Fruit fly (Drosophila melanogaster) whole organism, embryonic: ENCODE measurements around the gene nmdyn-D7.

Experiments used
- CG10267 ChIP-seq: fragments of 200-800 bp; sonication (Bioruptor generic); optimal IDR thresholded peaks from 2 replicates; lab custom pipeline; 2018; ENCODE audit warnings: missing biosample characterization, mild to moderate bottlenecking, missing genetic modification characterization, moderate library complexity
- CG11093 ChIP-seq: fragments of 200-800 bp; sonication (Bioruptor generic); IDR thresholded peaks from 3 replicates; pipeline ENCODE4 v1.3.6; 2022; ENCODE audit warnings: missing biosample characterization, missing genetic modification characterization
- CG11398 ChIP-seq: fragments of 200-800 bp; sonication (Bioruptor generic); optimal IDR thresholded peaks from 2 replicates; lab custom pipeline; 2016; ENCODE audit warnings: missing biosample characterization, missing genetic modification characterization
- CG11504 ChIP-seq: fragments of 200-800 bp; sonication (Bioruptor generic); optimal IDR thresholded peaks from 3 replicates; lab custom pipeline; 2019; ENCODE audit warnings: missing biosample characterization, mild to moderate bottlenecking, missing genetic modification characterization, moderate library complexity
- CG15073 ChIP-seq: fragments of 200-800 bp; sonication (Bioruptor generic); optimal IDR thresholded peaks from 2 replicates; lab custom pipeline; 2016; ENCODE audit warnings: missing biosample characterization, missing genetic modification characterization
- CG15479 ChIP-seq: fragments of 200-800 bp; sonication (Bioruptor generic); optimal IDR thresholded peaks from 3 replicates; lab custom pipeline; 2019; ENCODE audit warnings: missing biosample characterization, mild to moderate bottlenecking, missing genetic modification characterization, moderate library complexity
- CG2678 ChIP-seq: fragments of 200-800 bp; sonication (Bioruptor generic); optimal IDR thresholded peaks from 3 replicates; lab custom pipeline; 2019; ENCODE audit warnings: missing biosample characterization, mild to moderate bottlenecking, missing genetic modification characterization, moderate library complexity
- CG2712 ChIP-seq: fragments of 200-800 bp; optimal IDR thresholded peaks from 3 replicates; lab custom pipeline; 2019; ENCODE audit warnings: missing biosample characterization, mild to moderate bottlenecking, missing genetic modification characterization, moderate library complexity
- CG33213 ChIP-seq: fragments of 200-800 bp; sonication (Bioruptor generic); optimal IDR thresholded peaks from 3 replicates; lab custom pipeline; 2016; ENCODE audit warnings: missing biosample characterization, missing genetic modification characterization
- CG33557 ChIP-seq: fragments of 200-800 bp; sonication (Bioruptor generic); optimal IDR thresholded peaks from 2 replicates; lab custom pipeline; 2019; ENCODE audit warnings: missing biosample characterization, mild to moderate bottlenecking, missing genetic modification characterization, moderate library complexity
- CG4328 ChIP-seq: fragments of 200-800 bp; sonication (Bioruptor generic); optimal IDR thresholded peaks from 3 replicates; lab custom pipeline; 2017; ENCODE audit warnings: missing biosample characterization, missing genetic modification reagents, missing genetic modification characterization
- CG4360 ChIP-seq: fragments of 200-800 bp; sonication (Bioruptor generic); IDR thresholded peaks from 2 replicates; pipeline ENCODE4 v1.3.6; 2022; ENCODE audit warnings: missing biosample characterization, missing genetic modification characterization
- CG4424 ChIP-seq: fragments of 200-800 bp; sonication (Bioruptor generic); optimal IDR thresholded peaks from 3 replicates; lab custom pipeline; 2016; ENCODE audit warnings: missing biosample characterization, missing genetic modification characterization
- CG6813 ChIP-seq: fragments of 200-800 bp; sonication (Bioruptor generic); optimal IDR thresholded peaks from 2 replicates; lab custom pipeline; 2017; ENCODE audit warnings: missing biosample characterization, missing genetic modification characterization, mild to moderate bottlenecking, moderate library complexity, missing genetic modification reagents
- CG7839 ChIP-seq: fragments of 200-800 bp; sonication (Bioruptor generic); optimal IDR thresholded peaks from 3 replicates; lab custom pipeline; 2018; ENCODE audit warnings: missing biosample characterization, mild to moderate bottlenecking, missing genetic modification characterization, moderate library complexity
- CG8359 ChIP-seq: fragments of 200-800 bp; sonication (Bioruptor generic); optimal IDR thresholded peaks from 2 replicates; lab custom pipeline; 2017; ENCODE audit warnings: missing biosample characterization, mild to moderate bottlenecking, missing genetic modification characterization, borderline replicate concordance
- Dek ChIP-seq: fragments of 200-800 bp; sonication (Bioruptor generic); optimal IDR thresholded peaks from 3 replicates; lab custom pipeline; 2019; ENCODE audit warnings: missing biosample characterization, mild to moderate bottlenecking, missing genetic modification characterization, moderate library complexity
- Doc2 ChIP-seq: fragments of 200-800 bp; sonication (Bioruptor generic); IDR thresholded peaks from 2 replicates; pipeline ENCODE4 v1.3.6; 2022; ENCODE audit warnings: missing biosample characterization, missing genetic modification characterization
- E2f1 ChIP-seq: fragments of 200-800 bp; sonication (Bioruptor generic); IDR thresholded peaks from 2 replicates; pipeline ENCODE4 v1.3.6; 2022; ENCODE audit warnings: missing biosample characterization, missing genetic modification characterization
- Hey ChIP-seq: fragments of 200-800 bp; sonication (Bioruptor generic); optimal IDR thresholded peaks from 3 replicates; lab custom pipeline; 2018; ENCODE audit warnings: missing biosample characterization, mild to moderate bottlenecking, missing genetic modification characterization
- HmgD ChIP-seq: fragments of 200-800 bp; sonication (Bioruptor generic); optimal IDR thresholded peaks from 3 replicates; lab custom pipeline; 2016; ENCODE audit warnings: missing biosample characterization, missing genetic modification characterization
- MBD-R2 ChIP-seq: fragments of 200-800 bp; sonication (Bioruptor generic); IDR thresholded peaks from 2 replicates; pipeline ENCODE4 v1.3.6; 2022; ENCODE audit warnings: missing biosample characterization, missing genetic modification characterization
- MESR4 ChIP-seq: fragments of 200-800 bp; sonication (Bioruptor generic); optimal IDR thresholded peaks from 2 replicates; lab custom pipeline; 2018; ENCODE audit warnings: missing biosample characterization, mild to moderate bottlenecking, missing genetic modification characterization, moderate library complexity
- Rx ChIP-seq: fragments of 200-800 bp; sonication (Bioruptor generic); IDR thresholded peaks from 2 replicates; pipeline ENCODE4 v1.3.6; 2022; ENCODE audit warnings: missing biosample characterization, missing genetic modification characterization
- Sox102F ChIP-seq: fragments of 200-800 bp; sonication (Bioruptor generic); optimal IDR thresholded peaks from 2 replicates; lab custom pipeline; 2018; ENCODE audit warnings: missing biosample characterization, mild to moderate bottlenecking, missing genetic modification characterization, moderate library complexity
- ash1 ChIP-seq: fragments of 200-800 bp; sonication (Bioruptor generic); optimal IDR thresholded peaks from 2 replicates; lab custom pipeline; 2018; ENCODE audit warnings: missing biosample characterization, mild to moderate bottlenecking, missing genetic modification characterization
- ato ChIP-seq: fragments of 200-800 bp; sonication (Bioruptor generic); IDR thresholded peaks from 2 replicates; pipeline ENCODE4 v1.3.6; 2022; ENCODE audit warnings: missing biosample characterization, missing genetic modification characterization; ENCODE audit not compliant: partially characterized antibody
- btn ChIP-seq: fragments of 200-800 bp; sonication (Bioruptor generic); optimal IDR thresholded peaks from 2 replicates; lab custom pipeline; 2016; ENCODE audit warnings: missing biosample characterization, missing genetic modification characterization
- croc ChIP-seq: fragments of 200-800 bp; sonication (Bioruptor generic); conservative IDR thresholded peaks from 3 replicates; pipeline ENCODE4 v1.3.6; 2022; ENCODE audit warnings: missing biosample characterization, missing genetic modification characterization
- crp ChIP-seq, 2 experiments: fragments of 200-800 bp; sonication (Bioruptor generic); optimal IDR thresholded peaks; 2 replicates in 1 of 2; 3 replicates in 1 of 2; lab custom pipeline; 2017; ENCODE audit warnings: missing biosample characterization in 2 of 2, missing genetic modification characterization in 2 of 2, mild to moderate bottlenecking in 1 of 2, moderate library complexity in 1 of 2
- dimm ChIP-seq: fragments of 200-800 bp; sonication (Bioruptor generic); IDR thresholded peaks from 2 replicates; pipeline ENCODE4 v1.3.6; 2022; ENCODE audit warnings: missing biosample characterization, missing genetic modification characterization
- ewg ChIP-seq: fragments of 200-800 bp; sonication (Bioruptor generic); optimal IDR thresholded peaks from 3 replicates; lab custom pipeline; 2017; ENCODE audit warnings: mild to moderate bottlenecking, missing biosample characterization, missing genetic modification reagents, missing genetic modification characterization
- fd102C ChIP-seq: fragments of 200-800 bp; sonication (Bioruptor generic); optimal IDR thresholded peaks from 2 replicates; lab custom pipeline; 2018; ENCODE audit warnings: missing biosample characterization, mild to moderate bottlenecking, missing genetic modification characterization, moderate library complexity
- gem ChIP-seq: fragments of 200-800 bp; sonication (Bioruptor generic); optimal IDR thresholded peaks from 2 replicates; lab custom pipeline; 2019; ENCODE audit warnings: missing biosample characterization, mild to moderate bottlenecking, missing genetic modification characterization, moderate library complexity
- gsb ChIP-seq: fragments of 200-800 bp; sonication (Bioruptor generic); IDR thresholded peaks from 2 replicates; pipeline ENCODE4 v1.3.6; 2022; ENCODE audit warnings: missing biosample characterization, missing genetic modification characterization
- hth ChIP-seq: fragments of >200 bp; optimal IDR thresholded peaks from 2 replicates; lab custom pipeline; 2017; ENCODE audit warnings: inconsistent platforms
- jumu ChIP-seq: fragments of 200-800 bp; sonication (Bioruptor generic); optimal IDR thresholded peaks from 3 replicates; lab custom pipeline; 2016; ENCODE audit warnings: missing biosample characterization, missing genetic modification characterization
- klu ChIP-seq: fragments of 200-800 bp; sonication (Bioruptor generic); IDR thresholded peaks from 2 replicates; pipeline ENCODE4 v1.3.6; 2022; ENCODE audit warnings: missing biosample characterization, missing genetic modification characterization
- lbe ChIP-seq: fragments of 200-800 bp; sonication (Bioruptor generic); optimal IDR thresholded peaks from 2 replicates; lab custom pipeline; 2016; ENCODE audit warnings: missing biosample characterization, mild to moderate bottlenecking, missing genetic modification characterization
- lola ChIP-seq, 3 experiments: fragments of >200 bp in 2 of 3; fragments of 200-800 bp in 1 of 3; sonication (Bioruptor generic) in 1 of 3; optimal IDR thresholded peaks; 2 replicates each; lab custom pipeline; 2017 to 2019; ENCODE audit warnings: missing biosample characterization in 3 of 3, missing genetic modification characterization in 3 of 3, mild to moderate bottlenecking in 1 of 3, moderate library complexity in 1 of 3
- pros ChIP-seq: fragments of 200-800 bp; sonication (Bioruptor generic); optimal IDR thresholded peaks from 3 replicates; lab custom pipeline; 2019; ENCODE audit warnings: missing biosample characterization, mild to moderate bottlenecking, missing genetic modification characterization, moderate library complexity
- rib ChIP-seq: fragments of 200-800 bp; sonication (Bioruptor generic); IDR thresholded peaks from 2 replicates; pipeline ENCODE4 v1.3.6; 2022; ENCODE audit warnings: missing biosample characterization, missing genetic modification characterization
- row ChIP-seq: fragments of 200-800 bp; sonication (Bioruptor generic); IDR thresholded peaks from 3 replicates; pipeline ENCODE4 v1.3.6; 2022; ENCODE audit warnings: missing biosample characterization, missing genetic modification characterization
- sc ChIP-seq, 3 experiments: fragments of >200 bp in 2 of 3; fragments of 200-800 bp in 1 of 3; sonication (Bioruptor generic) in 1 of 3; optimal IDR thresholded peaks; 2 replicates in 2 of 3; 3 replicates in 1 of 3; lab custom pipeline; 2017; ENCODE audit warnings: mild to moderate bottlenecking in 1 of 3, missing biosample characterization in 1 of 3, missing genetic modification characterization in 1 of 3, missing genetic modification reagents in 1 of 3
- sisA ChIP-seq: fragments of 200-800 bp; sonication (Bioruptor generic); IDR thresholded peaks from 2 replicates; pipeline ENCODE4 v1.3.6; 2022; ENCODE audit warnings: missing biosample characterization, missing genetic modification characterization
- stwl ChIP-seq: fragments of 200-800 bp; sonication (Bioruptor generic); optimal IDR thresholded peaks from 3 replicates; lab custom pipeline; 2018; ENCODE audit warnings: missing biosample characterization, mild to moderate bottlenecking, missing genetic modification characterization, moderate library complexity
- tna ChIP-seq: fragments of 200-800 bp; sonication (Bioruptor generic); IDR thresholded peaks from 2 replicates; pipeline ENCODE4 v1.3.6; 2022; ENCODE audit warnings: missing biosample characterization, missing genetic modification characterization; ENCODE audit not compliant: partially characterized antibody
- vnd ChIP-seq: fragments of 200-800 bp; sonication (Bioruptor generic); IDR thresholded peaks from 3 replicates; pipeline ENCODE4 v1.3.6; 2022; ENCODE audit warnings: missing biosample characterization, missing genetic modification characterization; ENCODE audit not compliant: partially characterized antibody

Gene nmdyn-D7

dm6 chr3R:9704183-9705007 lies 24.7 kb downstream of the nmdyn-D7 start (continued):
- no peak for TF ChIP-seq Rx
- TF ChIP-seq rib (GFP tag; lab: Robert Waterston, UW) = no peak
- TF ChIP-seq vnd (GFP tag; lab: Robert Waterston, UW) = no peak
- TF ChIP-seq CG33557 (GFP tag; lab: Kevin White, UChicago) = no peak
- no peak for TF ChIP-seq CG11504 (tag; lab: Kevin White, UChicago)
- no peak for TF ChIP-seq fd102C (GFP tag; lab: Kevin White, UChicago)
- no peak for TF ChIP-seq sisA (GFP tag; lab: Robert Waterston, UW)
- TF ChIP-seq CG11093 = no peak
- TF ChIP-seq row = no peak
- TF ChIP-seq klu = no peak
- no peak for TF ChIP-seq lola (GFP tag; optimal IDR thresholded peaks at IDR 0.05; lab: Kevin White, UChicago)
- TF ChIP-seq lbe (GFP tag; lab: Kevin White, UChicago) = no peak
- TF ChIP-seq ash1 (GFP tag; lab: Kevin White, UChicago) = peak; percentile 35
- TF ChIP-seq ato (GFP tag; lab: Robert Waterston, UW) = no peak
- TF ChIP-seq CG2712 (tag; lab: Kevin White, UChicago) = no peak
- no peak for TF ChIP-seq MESR4 (GFP tag; lab: Kevin White, UChicago)
- no peak for TF ChIP-seq Doc2 (GFP tag; lab: Robert Waterston, UW)
- no peak for TF ChIP-seq CG4360 (GFP tag; lab: Robert Waterston, UW)
- TF ChIP-seq croc (GFP tag; lab: Robert Waterston, UW) = no peak
- no peak for TF ChIP-seq CG11398 (GFP tag; lab: Kevin White, UChicago)
- no peak for TF ChIP-seq CG6813 (GFP tag; lab: Kevin White, UChicago)
- TF ChIP-seq jumu (GFP tag; lab: Kevin White, UChicago) = no peak
- no peak for TF ChIP-seq hth (lab: Kevin White, UChicago)
- TF ChIP-seq sc (optimal IDR thresholded peaks at IDR 0.05; lab: Kevin White, UChicago) = no peak
- no peak for TF ChIP-seq sc (GFP tag; optimal IDR thresholded peaks at IDR 0.05; lab: Kevin White, UChicago)
- no peak for TF ChIP-seq HmgD (GFP tag; lab: Kevin White, UChicago)
- TF ChIP-seq MBD-R2 (GFP tag; lab: Robert Waterston, UW) = no peak
- no peak for TF ChIP-seq Sox102F (GFP tag; lab: Kevin White, UChicago)
- TF ChIP-seq Dek (tag; lab: Kevin White, UChicago) = no peak
- no peak for TF ChIP-seq CG2678
- no peak for TF ChIP-seq CG10267 (tag; lab: Kevin White, UChicago)
- no peak for TF ChIP-seq E2f1 (GFP tag; lab: Robert Waterston, UW)
- peak; percentile 58 for TF ChIP-seq Hey (tag; lab: Kevin White, UChicago)
- peak in 1 of 2 experiments; percentile 67 for TF ChIP-seq crp (GFP tag; optimal IDR thresholded peaks at IDR 0.05; lab: Kevin White, UChicago)
- TF ChIP-seq CG33213 (GFP tag; lab: Kevin White, UChicago) = no peak
- peak; percentile 1 for TF ChIP-seq stwl (tag; lab: Kevin White, UChicago)
- TF ChIP-seq gsb = no peak
- no peak for TF ChIP-seq CG4328 (GFP tag; lab: Kevin White, UChicago)
- TF ChIP-seq CG8359 (GFP tag; lab: Kevin White, UChicago) = no peak
- no peak for TF ChIP-seq dimm (GFP tag; lab: Robert Waterston, UW)
- TF ChIP-seq gem (tag; lab: Kevin White, UChicago) = no peak
- no peak for TF ChIP-seq CG15073
- TF ChIP-seq CG4424 = no peak
- TF ChIP-seq CG15479 = peak; percentile 91
- no peak for TF ChIP-seq CG7839
- no peak for TF ChIP-seq pros
- no peak for TF ChIP-seq tna (GFP tag; lab: Robert Waterston, UW)
- no peak for TF ChIP-seq ewg (GFP tag; lab: Kevin White, UChicago)
- TF ChIP-seq btn (GFP tag; lab: Kevin White, UChicago) = no peak
